Fruit fly (Drosophila melanogaster) whole organism, embryonic: ENCODE measurements around the gene PLCXD.

Source experiments
- B-H1 ChIP-seq: fragments of 200-800 bp; sonication (Bioruptor generic); IDR thresholded peaks from 3 replicates; pipeline ENCODE4 v1.3.6; 2022; ENCODE audit warnings: missing biosample characterization, missing genetic modification characterization
- Bdp1 ChIP-seq: fragments of 200-800 bp; sonication (Bioruptor generic); optimal IDR thresholded peaks from 3 replicates; lab custom pipeline; 2016; ENCODE audit warnings: missing biosample characterization, missing genetic modification characterization
- Bgb ChIP-seq: fragments of 200-800 bp; sonication (Bioruptor generic); IDR thresholded peaks from 2 replicates; pipeline ENCODE4 v1.3.6; 2022; ENCODE audit warnings: missing biosample characterization, missing genetic modification characterization; ENCODE audit not compliant: partially characterized antibody
- CG12071 ChIP-seq: fragments of 200-800 bp; sonication (Bioruptor generic); optimal IDR thresholded peaks from 3 replicates; lab custom pipeline; 2018; ENCODE audit warnings: missing biosample characterization, mild to moderate bottlenecking, missing genetic modification characterization
- CG13287 ChIP-seq: fragments of 200-800 bp; sonication (Bioruptor generic); IDR thresholded peaks from 2 replicates; pipeline ENCODE4 v1.3.6; 2022; ENCODE audit warnings: missing biosample characterization, missing genetic modification characterization; ENCODE audit not compliant: partially characterized antibody
- CG14441 ChIP-seq: fragments of 200-800 bp; sonication (Bioruptor generic); IDR thresholded peaks from 2 replicates; pipeline ENCODE4 v1.3.6; 2022; ENCODE audit warnings: missing biosample characterization, missing genetic modification characterization
- CG14860 ChIP-seq: fragments of 200-800 bp; sonication (Bioruptor generic); IDR thresholded peaks from 3 replicates; pipeline ENCODE4 v1.3.6; 2022; ENCODE audit warnings: missing biosample characterization, missing genetic modification characterization; ENCODE audit not compliant: partially characterized antibody
- CG15073 ChIP-seq: fragments of 200-800 bp; sonication (Bioruptor generic); optimal IDR thresholded peaks from 2 replicates; lab custom pipeline; 2016; ENCODE audit warnings: missing biosample characterization, missing genetic modification characterization
- CG15696 ChIP-seq: fragments of 200-800 bp; sonication (Bioruptor generic); optimal IDR thresholded peaks from 2 replicates; lab custom pipeline; 2019; ENCODE audit warnings: missing biosample characterization, mild to moderate bottlenecking, missing genetic modification characterization, moderate library complexity
- CG1603 ChIP-seq: fragments of 200-800 bp; sonication (Bioruptor generic); optimal IDR thresholded peaks from 2 replicates; lab custom pipeline; 2019; ENCODE audit warnings: missing biosample characterization, mild to moderate bottlenecking, missing genetic modification characterization, moderate library complexity
- CG2116 ChIP-seq: fragments of 200-800 bp; sonication (Bioruptor generic); optimal IDR thresholded peaks from 3 replicates; lab custom pipeline; 2018; ENCODE audit warnings: missing biosample characterization, mild to moderate bottlenecking, missing genetic modification characterization
- CG30020 ChIP-seq: fragments of 200-800 bp; optimal IDR thresholded peaks from 2 replicates; lab custom pipeline; 2019; ENCODE audit warnings: missing biosample characterization, mild to moderate bottlenecking, missing genetic modification characterization, moderate library complexity
- CG3838 ChIP-seq: fragments of 200-800 bp; sonication (Bioruptor generic); optimal IDR thresholded peaks from 3 replicates; lab custom pipeline; 2016; ENCODE audit warnings: missing biosample characterization, missing genetic modification characterization
- CG6813 ChIP-seq: fragments of 200-800 bp; sonication (Bioruptor generic); optimal IDR thresholded peaks from 2 replicates; lab custom pipeline; 2017; ENCODE audit warnings: missing biosample characterization, missing genetic modification characterization, mild to moderate bottlenecking, moderate library complexity, missing genetic modification reagents
- CG7372 ChIP-seq: fragments of 200-800 bp; sonication (Bioruptor generic); IDR thresholded peaks from 2 replicates; pipeline ENCODE4 v1.3.6; 2022; ENCODE audit warnings: missing biosample characterization, missing genetic modification characterization
- CG7786 ChIP-seq: fragments of 200-800 bp; sonication (Bioruptor generic); optimal IDR thresholded peaks from 2 replicates; lab custom pipeline; 2016; ENCODE audit warnings: missing biosample characterization, missing genetic modification characterization
- CG8290 ChIP-seq, 3 experiments: fragments of 200-800 bp; sonication (Bioruptor generic); optimal IDR thresholded peaks; 2 replicates each; lab custom pipeline; 2016 to 2019; ENCODE audit warnings: missing biosample characterization in 3 of 3, missing genetic modification characterization in 3 of 3, mild to moderate bottlenecking in 2 of 3, moderate library complexity in 1 of 3
- D ChIP-seq, 2 experiments: fragments of 200-800 bp in 1 of 2; fragments of >200 bp in 1 of 2; sonication (Bioruptor generic) in 1 of 2; optimal IDR thresholded peaks; 2 replicates in 1 of 2; 3 replicates in 1 of 2; lab custom pipeline; 2017; ENCODE audit warnings: mild to moderate bottlenecking in 1 of 2, missing biosample characterization in 1 of 2, missing genetic modification characterization in 1 of 2, missing genetic modification reagents in 1 of 2
- Dbx ChIP-seq: fragments of 200-800 bp; sonication (Bioruptor generic); IDR thresholded peaks from 3 replicates; pipeline ENCODE4 v1.3.6; 2022; ENCODE audit warnings: missing biosample characterization, missing genetic modification characterization
- Dll ChIP-seq: fragments of 200-800 bp; sonication (Bioruptor generic); IDR thresholded peaks from 4 replicates; pipeline ENCODE4 v1.3.6; 2022; ENCODE audit warnings: missing biosample characterization, missing genetic modification characterization; ENCODE audit not compliant: partially characterized antibody
- E2f1 ChIP-seq: fragments of 200-800 bp; sonication (Bioruptor generic); IDR thresholded peaks from 2 replicates; pipeline ENCODE4 v1.3.6; 2022; ENCODE audit warnings: missing biosample characterization, missing genetic modification characterization
- HHEX ChIP-seq: fragments of 200-800 bp; sonication (Bioruptor generic); optimal IDR thresholded peaks from 3 replicates; lab custom pipeline; 2017; ENCODE audit warnings: missing biosample characterization, mild to moderate bottlenecking, missing genetic modification characterization, missing genetic modification reagents
- HLH4C ChIP-seq: fragments of 200-800 bp; sonication (Bioruptor generic); IDR thresholded peaks from 3 replicates; pipeline ENCODE4 v1.3.6; 2022; ENCODE audit warnings: missing biosample characterization, missing genetic modification characterization; ENCODE audit not compliant: partially characterized antibody
- NC2β ChIP-seq: fragments of 200-800 bp; sonication (Bioruptor generic); optimal IDR thresholded peaks from 2 replicates; lab custom pipeline; 2016; ENCODE audit warnings: missing biosample characterization, missing genetic modification characterization
- Pdp1 ChIP-seq, 2 experiments: fragments of 200-800 bp; sonication (Bioruptor generic); optimal IDR thresholded peaks; 3 replicates each; lab custom pipeline; 2016; ENCODE audit warnings: missing biosample characterization in 2 of 2, missing genetic modification characterization in 2 of 2, mild to moderate bottlenecking in 1 of 2, moderate library complexity in 1 of 2
- Sry-δ ChIP-seq: fragments of 200-800 bp; sonication (Bioruptor generic); optimal IDR thresholded peaks from 2 replicates; lab custom pipeline; 2016; ENCODE audit warnings: missing biosample characterization, missing genetic modification characterization
- TFAM ChIP-seq: fragments of 200-800 bp; sonication (Bioruptor generic); optimal IDR thresholded peaks from 2 replicates; lab custom pipeline; 2017; ENCODE audit warnings: missing biosample characterization, missing genetic modification characterization, inconsistent platforms
- Trl ChIP-seq, 3 experiments: fragments of >200 bp in 2 of 3; fragments of 200-800 bp in 1 of 3; sonication (Bioruptor generic) in 1 of 3; optimal IDR thresholded peaks; 2 replicates in 1 of 3; 3 replicates in 2 of 3; lab custom pipeline; 2016 to 2017; ENCODE audit warnings: missing biosample characterization in 1 of 3, missing genetic modification characterization in 1 of 3
- ara ChIP-seq: fragments of 200-800 bp; sonication (Bioruptor generic); IDR thresholded peaks from 2 replicates; pipeline ENCODE4 v1.3.6; 2022; ENCODE audit warnings: missing biosample characterization, missing genetic modification characterization
- az2 ChIP-seq: fragments of 200-800 bp; sonication (Bioruptor generic); optimal IDR thresholded peaks from 3 replicates; lab custom pipeline; 2016; ENCODE audit warnings: missing biosample characterization, missing genetic modification characterization
- cato ChIP-seq: fragments of 200-800 bp; sonication (Bioruptor generic); optimal IDR thresholded peaks from 2 replicates; lab custom pipeline; 2016; ENCODE audit warnings: missing biosample characterization, missing genetic modification characterization, borderline replicate concordance
- dysf ChIP-seq: fragments of 200-800 bp; sonication (Bioruptor generic); IDR thresholded peaks from 3 replicates; pipeline ENCODE4 v1.3.6; 2022; ENCODE audit warnings: missing biosample characterization, missing genetic modification characterization
- exex ChIP-seq: fragments of 200-800 bp; sonication (Bioruptor generic); optimal IDR thresholded peaks from 4 replicates; lab custom pipeline; 2018; ENCODE audit warnings: missing biosample characterization, mild to moderate bottlenecking, missing genetic modification characterization, moderate library complexity
- fd3F ChIP-seq: fragments of 200-800 bp; sonication (Bioruptor generic); optimal IDR thresholded peaks from 2 replicates; lab custom pipeline; 2018; ENCODE audit warnings: missing biosample characterization, mild to moderate bottlenecking, missing genetic modification characterization, moderate library complexity
- fu2 ChIP-seq: fragments of 200-800 bp; sonication (Bioruptor generic); optimal IDR thresholded peaks from 2 replicates; lab custom pipeline; 2016; ENCODE audit warnings: missing biosample characterization, missing genetic modification characterization
- hb ChIP-seq: fragments of 200-800 bp; sonication (Bioruptor generic); IDR thresholded peaks from 3 replicates; pipeline ENCODE4 v1.3.6; 2022; ENCODE audit warnings: missing biosample characterization, missing genetic modification characterization; ENCODE audit not compliant: partially characterized antibody
- lbe ChIP-seq: fragments of 200-800 bp; sonication (Bioruptor generic); optimal IDR thresholded peaks from 2 replicates; lab custom pipeline; 2016; ENCODE audit warnings: missing biosample characterization, mild to moderate bottlenecking, missing genetic modification characterization
- nau ChIP-seq: fragments of 200-800 bp; sonication (Bioruptor generic); optimal IDR thresholded peaks from 3 replicates; lab custom pipeline; 2017; ENCODE audit warnings: missing biosample characterization, mild to moderate bottlenecking, missing genetic modification characterization, missing genetic modification reagents
- nerfin-1 ChIP-seq: fragments of 200-800 bp; sonication (Bioruptor generic); optimal IDR thresholded peaks from 3 replicates; lab custom pipeline; 2019; ENCODE audit warnings: missing biosample characterization, mild to moderate bottlenecking, missing genetic modification characterization, moderate library complexity
- otp ChIP-seq: fragments of 200-800 bp; sonication (Bioruptor generic); IDR thresholded peaks from 3 replicates; pipeline ENCODE4, ENCODE4 v1.3.6; 2022; ENCODE audit warnings: missing biosample characterization, missing genetic modification characterization
- pfk ChIP-seq: fragments of 200-800 bp; sonication (Bioruptor generic); optimal IDR thresholded peaks from 2 replicates; lab custom pipeline; 2018; ENCODE audit warnings: missing biosample characterization, mild to moderate bottlenecking, missing genetic modification characterization, moderate library complexity
- pzg ChIP-seq: fragments of 200-800 bp; sonication (Bioruptor generic); optimal IDR thresholded peaks from 3 replicates; lab custom pipeline; 2018; ENCODE audit warnings: missing biosample characterization, mild to moderate bottlenecking, missing genetic modification characterization, moderate library complexity
- sens-2 ChIP-seq: fragments of 200-800 bp; sonication (Bioruptor generic); IDR thresholded peaks from 2 replicates; pipeline ENCODE4 v1.3.6; 2022; ENCODE audit warnings: missing biosample characterization, missing genetic modification characterization
- stwl ChIP-seq: fragments of 200-800 bp; sonication (Bioruptor generic); optimal IDR thresholded peaks from 3 replicates; lab custom pipeline; 2018; ENCODE audit warnings: missing biosample characterization, mild to moderate bottlenecking, missing genetic modification characterization, moderate library complexity
- wek ChIP-seq: fragments of 200-800 bp; sonication (Bioruptor generic); optimal IDR thresholded peaks from 3 replicates; lab custom pipeline; 2018; ENCODE audit warnings: missing biosample characterization, mild to moderate bottlenecking, missing genetic modification characterization, moderate library complexity
- z ChIP-seq: fragments of 200-800 bp; sonication (Bioruptor generic); IDR thresholded peaks from 3 replicates; pipeline ENCODE4 v1.3.6; 2022; ENCODE audit warnings: missing biosample characterization, missing genetic modification characterization
- zf30C ChIP-seq: fragments of 200-800 bp; sonication (Bioruptor generic); optimal IDR thresholded peaks from 3 replicates; lab custom pipeline; 2018; ENCODE audit warnings: missing biosample characterization, mild to moderate bottlenecking, missing genetic modification characterization

Gene PLCXD

DNA sequence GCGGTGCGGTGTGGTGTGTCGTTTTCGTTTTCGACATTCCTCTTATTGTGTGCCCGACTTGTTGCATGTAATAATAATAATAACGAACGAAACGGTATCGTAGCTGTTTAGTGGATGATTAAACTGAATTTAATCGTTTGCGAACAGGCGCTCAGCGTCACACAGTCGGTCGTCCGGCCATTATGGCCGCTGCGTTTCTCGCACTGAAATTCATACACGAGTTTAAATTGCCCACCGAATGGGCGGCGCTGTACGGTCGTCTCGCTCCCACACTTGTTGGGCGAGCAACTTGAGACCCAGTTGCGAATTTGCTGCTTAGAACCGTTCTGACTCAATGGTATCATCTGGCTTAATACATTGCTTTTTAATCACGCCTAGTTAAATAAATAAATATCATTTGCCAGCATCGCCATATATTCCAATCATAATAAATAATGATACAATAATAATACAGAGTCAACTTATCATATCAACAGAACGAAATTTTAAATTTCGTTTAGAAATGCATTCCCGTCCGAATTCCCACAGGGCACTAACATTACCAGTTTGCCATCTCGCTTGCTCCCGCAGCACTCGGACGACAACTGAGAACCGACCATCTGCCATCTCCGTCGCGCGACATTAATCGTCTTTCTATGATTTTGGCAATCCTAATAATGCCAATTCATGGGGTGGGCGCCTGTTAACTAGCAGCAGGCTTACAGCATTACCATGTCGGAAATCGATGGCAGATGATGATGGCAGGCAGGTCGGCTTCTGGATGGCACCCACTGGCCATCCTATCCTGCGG is 38.1 kb upstream of the PLCXD start (continued):
- TF ChIP-seq CG30020 (tag; lab: Kevin White, UChicago) = peak; percentile 74
- TF ChIP-seq sens-2 (GFP tag; lab: Robert Waterston, UW) = no peak
- TF ChIP-seq CG14441 (GFP tag; lab: Robert Waterston, UW) = no peak
- no peak for TF ChIP-seq B-H1 (GFP tag; lab: Robert Waterston, UW)
- TF ChIP-seq stwl = no peak
- TF ChIP-seq CG3838 = peak; percentile 17
- peak; percentile 92 for TF ChIP-seq CG1603 (tag; lab: Kevin White, UChicago)
- TF ChIP-seq CG14860 (GFP tag; lab: Robert Waterston, UW) = no peak
- no peak for TF ChIP-seq CG13287 (GFP tag; lab: Robert Waterston, UW)
- TF ChIP-seq TFAM (GFP tag; lab: Kevin White, UChicago) = peak; percentile 8
- TF ChIP-seq lbe (GFP tag; lab: Kevin White, UChicago) = peak; percentile 63
- no peak for TF ChIP-seq E2f1 (GFP tag; lab: Robert Waterston, UW)
- TF ChIP-seq Bdp1 = peak; percentile 65
- TF ChIP-seq pzg = peak; percentile 6
- TF ChIP-seq nau (GFP tag; lab: Kevin White, UChicago) = peak; percentile 81
- peak; percentile 42 for TF ChIP-seq nerfin-1
- peak; percentile 76 for TF ChIP-seq CG12071 (GFP tag; lab: Kevin White, UChicago)
- TF ChIP-seq fu2 (GFP tag; lab: Kevin White, UChicago) = peak; percentile 75
- TF ChIP-seq pfk (GFP tag; lab: Kevin White, UChicago) = no peak
- TF ChIP-seq Dll (GFP tag; lab: Robert Waterston, UW) = no peak
- no peak for TF ChIP-seq Trl (optimal IDR thresholded peaks at IDR 0.05; lab: Kevin White, UChicago)
- TF ChIP-seq Trl (GFP tag; optimal IDR thresholded peaks at IDR 0.05; lab: Kevin White, UChicago) = peak; percentile 38
- no peak for TF ChIP-seq dysf (GFP tag; lab: Robert Waterston, UW)
- peak; percentile 89 for TF ChIP-seq HHEX (GFP tag; lab: Kevin White, UChicago)
- TF ChIP-seq az2 (GFP tag; lab: Kevin White, UChicago) = peak; percentile 88
- TF ChIP-seq CG15696 (tag; lab: Kevin White, UChicago) = peak; percentile 94
- TF ChIP-seq zf30C = no peak
- TF ChIP-seq Bgb (GFP tag; lab: Robert Waterston, UW) = no peak
- no peak for TF ChIP-seq CG7372 (GFP tag; lab: Robert Waterston, UW)
- TF ChIP-seq CG15073 (GFP tag; lab: Kevin White, UChicago) = peak; percentile 36
- peak; percentile 96 for TF ChIP-seq exex (tag; lab: Kevin White, UChicago)
- peak; percentile 66 for TF ChIP-seq CG7786
- TF ChIP-seq cato = peak; percentile 70
- no peak for TF ChIP-seq otp (GFP tag; lab: Robert Waterston, UW)
- TF ChIP-seq ara (GFP tag; lab: Robert Waterston, UW) = no peak
- TF ChIP-seq CG2116 (GFP tag; lab: Kevin White, UChicago) = peak; percentile 51
- no peak for TF ChIP-seq HLH4C (GFP tag; lab: Robert Waterston, UW)
- TF ChIP-seq NC2β = peak; percentile 49
- no peak for TF ChIP-seq D (optimal IDR thresholded peaks at IDR 0.05; lab: Kevin White, UChicago)
- TF ChIP-seq D (GFP tag; optimal IDR thresholded peaks at IDR 0.05; lab: Kevin White, UChicago) = peak; percentile 78
- no peak for TF ChIP-seq Dbx (GFP tag; lab: Robert Waterston, UW)
- TF ChIP-seq CG8290 (GFP tag; optimal IDR thresholded peaks at IDR 0.05; lab: Kevin White, UChicago) = peak; percentile 89
- TF ChIP-seq CG8290 (tag; optimal IDR thresholded peaks at IDR 0.05; lab: Kevin White, UChicago) = peak in 1 of 2 experiments; percentile 90
- TF ChIP-seq z = no peak
- TF ChIP-seq Pdp1 (GFP tag; optimal IDR thresholded peaks at IDR 0.05; lab: Kevin White, UChicago) = peak; percentile 48 to 77
- TF ChIP-seq hb (GFP tag; lab: Robert Waterston, UW) = no peak
- no peak for TF ChIP-seq Sry-δ (GFP tag; lab: Kevin White, UChicago)
- peak; percentile 86 for TF ChIP-seq CG6813 (GFP tag; lab: Kevin White, UChicago)
- TF ChIP-seq fd3F (GFP tag; lab: Kevin White, UChicago) = peak; percentile 92
- peak; percentile 69 for TF ChIP-seq wek
